Fruit fly (Drosophila melanogaster) Kc167 (cell line): ENCODE measurements around the gene CG5445.

Experiments
- Myc ChIP-seq: fragments of >200 bp; optimal IDR thresholded peaks from 2 replicates; lab custom pipeline; 2017; ENCODE audit warnings: missing external identifiers
- Sin3A ChIP-seq: fragments of >200 bp; optimal IDR thresholded peaks from 2 replicates; lab custom pipeline; 2018; ENCODE audit warnings: missing external identifiers
- h ChIP-seq: fragments of >200 bp; optimal IDR thresholded peaks from 3 replicates; lab custom pipeline; 2018; ENCODE audit warnings: missing external identifiers
- insv ChIP-seq: fragments of >200 bp; optimal IDR thresholded peaks from 3 replicates; lab custom pipeline; 2018; ENCODE audit warnings: missing external identifiers
- psq ChIP-seq: fragments of >200 bp; optimal IDR thresholded peaks from 2 replicates; lab custom pipeline; 2017; ENCODE audit warnings: missing external identifiers
- ttk ChIP-seq: sonication (Bioruptor generic); optimal IDR thresholded peaks from 2 replicates; lab custom pipeline; 2017; ENCODE audit warnings: missing external identifiers

Gene CG5445

DNA sequence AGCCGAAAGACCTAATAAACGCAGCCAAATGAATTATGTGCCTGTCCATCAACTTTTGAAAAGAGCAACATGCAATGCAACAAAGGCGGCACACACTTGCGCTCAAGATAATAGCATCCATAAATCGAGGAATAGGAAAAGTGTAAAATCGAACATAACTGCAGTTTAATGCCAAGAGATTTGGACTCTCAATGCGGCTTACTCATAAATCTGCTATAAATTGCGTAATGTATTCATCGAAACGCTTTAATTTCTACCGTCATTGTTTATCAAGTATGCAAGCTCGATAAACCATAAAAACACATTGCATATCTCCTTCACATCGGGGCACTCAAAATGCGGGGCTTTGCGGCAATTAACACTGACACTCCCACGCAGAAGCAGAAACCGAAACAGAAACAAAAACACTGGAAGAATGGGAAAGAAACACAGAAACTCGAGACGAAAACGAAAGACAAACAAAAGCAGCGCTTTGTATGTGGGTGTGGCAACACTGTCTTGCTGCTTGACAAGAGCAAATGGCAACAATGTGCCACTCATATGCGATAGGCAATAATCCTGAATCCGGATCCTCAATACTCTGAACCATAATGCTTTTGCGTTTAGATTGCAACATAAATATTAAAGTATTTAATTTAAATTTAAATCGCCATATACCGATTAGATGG lies 15.8 kb downstream of the CG5445 start:
- TF ChIP-seq Sin3A (lab: Kevin White, UChicago) (no peak), psq (no peak), Myc (no peak), h (lab: Kevin White, UChicago) (no peak), insv (no peak), ttk (lab: Kevin White, UChicago) (no peak)

DNA sequence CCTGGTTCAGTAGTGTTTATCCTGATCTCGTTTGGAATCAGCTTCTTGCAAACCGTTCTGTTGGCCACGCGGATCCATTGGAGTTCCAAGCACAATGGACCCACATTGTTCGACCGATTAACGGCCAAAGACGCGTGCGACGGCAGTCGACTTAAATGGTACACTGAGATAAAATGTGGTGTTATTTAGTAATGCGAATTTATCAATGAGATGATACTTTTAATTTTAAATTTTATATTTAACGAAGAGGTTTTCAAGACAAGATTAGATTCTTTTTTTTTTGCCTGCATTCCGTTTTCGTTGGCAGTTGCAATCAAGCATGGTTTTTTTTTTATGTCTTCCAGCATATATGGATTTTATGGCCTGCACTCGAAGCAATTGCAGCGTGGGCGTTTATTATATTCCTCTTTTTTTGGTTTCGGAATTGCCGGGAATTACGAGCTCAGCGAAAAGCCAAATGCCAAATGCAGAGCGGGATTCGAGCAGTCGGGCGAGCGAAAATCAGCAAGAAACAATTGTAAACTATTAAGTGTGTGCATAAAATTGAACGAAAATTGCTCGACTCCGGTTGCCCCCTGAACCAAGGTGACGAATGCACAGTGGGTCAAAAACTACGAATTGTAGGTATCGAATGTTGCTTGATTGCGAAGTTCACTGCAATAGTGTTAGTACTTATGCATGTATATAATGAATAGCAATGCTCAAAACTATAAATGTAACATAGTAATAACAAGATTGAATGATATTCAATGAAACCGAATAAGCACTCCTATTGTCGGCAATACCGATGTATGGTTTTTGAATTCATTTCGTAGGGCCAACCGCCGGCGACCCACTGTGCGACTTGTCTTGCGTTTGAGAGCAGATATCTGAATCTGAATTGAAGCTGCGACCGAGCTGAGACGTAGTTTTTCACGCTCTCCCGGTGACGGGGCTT lies 16.9 kb downstream of the CG5445 start:
- TF ChIP-seq insv (no peak), Sin3A (lab: Kevin White, UChicago) (no peak), ttk (lab: Kevin White, UChicago) (no peak), psq (no peak), Myc (no peak)

DNA sequence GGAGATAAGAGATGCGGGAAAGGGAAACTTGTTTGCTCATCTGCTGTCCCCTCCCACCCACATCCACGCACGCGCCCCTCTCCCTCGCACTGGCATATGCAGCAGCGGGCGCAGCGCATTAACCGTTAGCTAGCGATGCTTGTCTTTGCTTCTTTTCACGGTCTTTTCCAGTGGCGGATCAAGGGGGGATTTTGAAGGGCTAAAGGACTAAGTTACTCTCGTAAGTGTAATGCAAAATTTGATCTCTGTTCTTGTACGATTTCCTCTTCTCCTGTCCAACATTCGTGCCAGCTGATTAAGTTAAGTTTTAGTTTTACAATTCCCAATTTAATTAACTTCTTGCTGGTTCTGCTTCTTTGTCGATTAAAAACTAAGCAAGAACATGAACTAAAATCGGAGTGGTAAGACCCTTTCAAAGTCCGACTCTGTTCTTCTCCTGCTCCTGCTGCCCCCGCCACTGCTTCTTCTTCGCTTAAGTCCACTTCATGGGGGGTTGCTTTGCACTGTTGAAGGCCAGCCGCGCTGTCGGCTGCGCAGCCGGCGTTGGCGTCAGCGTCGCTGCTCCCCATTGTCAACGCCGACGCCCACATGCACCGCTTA lies 18.4 kb downstream of the CG5445 start:
- no peak for TF ChIP-seq insv
- no peak for TF ChIP-seq Myc
- no peak for TF ChIP-seq psq
- no peak for TF ChIP-seq ttk (lab: Kevin White, UChicago)
- TF ChIP-seq h (lab: Kevin White, UChicago): no peak
- no peak for TF ChIP-seq Sin3A (lab: Kevin White, UChicago)

DNA sequence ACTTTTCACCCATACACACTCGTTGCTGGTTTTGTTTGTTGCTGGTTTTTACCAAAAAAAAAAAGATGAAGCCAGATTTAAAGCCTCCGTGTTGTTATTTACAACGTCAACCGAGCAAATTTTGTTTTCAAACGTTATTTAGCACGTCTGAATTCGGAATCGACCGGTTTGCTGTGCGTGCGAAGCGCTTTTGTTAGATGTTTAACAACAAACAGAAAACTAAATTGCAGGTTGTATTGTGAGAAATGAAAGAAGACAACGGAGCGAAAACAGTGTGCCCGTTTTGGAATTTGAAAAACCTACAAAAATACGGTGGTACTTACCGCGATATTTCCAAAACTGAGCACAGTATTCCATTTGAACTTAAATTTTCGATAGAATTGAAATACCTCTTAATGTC lies 19.4 kb downstream of the CG5445 start, which contains the start of gene Fim:
Fim (minus strand) TSS at position 225 of the 400 bp plus-strand sequence.
- TF ChIP-seq psq (no peak), h (lab: Kevin White, UChicago) (no peak), insv (no peak), ttk (lab: Kevin White, UChicago) (no peak), Sin3A (lab: Kevin White, UChicago) (no peak), Myc (no peak)

DNA sequence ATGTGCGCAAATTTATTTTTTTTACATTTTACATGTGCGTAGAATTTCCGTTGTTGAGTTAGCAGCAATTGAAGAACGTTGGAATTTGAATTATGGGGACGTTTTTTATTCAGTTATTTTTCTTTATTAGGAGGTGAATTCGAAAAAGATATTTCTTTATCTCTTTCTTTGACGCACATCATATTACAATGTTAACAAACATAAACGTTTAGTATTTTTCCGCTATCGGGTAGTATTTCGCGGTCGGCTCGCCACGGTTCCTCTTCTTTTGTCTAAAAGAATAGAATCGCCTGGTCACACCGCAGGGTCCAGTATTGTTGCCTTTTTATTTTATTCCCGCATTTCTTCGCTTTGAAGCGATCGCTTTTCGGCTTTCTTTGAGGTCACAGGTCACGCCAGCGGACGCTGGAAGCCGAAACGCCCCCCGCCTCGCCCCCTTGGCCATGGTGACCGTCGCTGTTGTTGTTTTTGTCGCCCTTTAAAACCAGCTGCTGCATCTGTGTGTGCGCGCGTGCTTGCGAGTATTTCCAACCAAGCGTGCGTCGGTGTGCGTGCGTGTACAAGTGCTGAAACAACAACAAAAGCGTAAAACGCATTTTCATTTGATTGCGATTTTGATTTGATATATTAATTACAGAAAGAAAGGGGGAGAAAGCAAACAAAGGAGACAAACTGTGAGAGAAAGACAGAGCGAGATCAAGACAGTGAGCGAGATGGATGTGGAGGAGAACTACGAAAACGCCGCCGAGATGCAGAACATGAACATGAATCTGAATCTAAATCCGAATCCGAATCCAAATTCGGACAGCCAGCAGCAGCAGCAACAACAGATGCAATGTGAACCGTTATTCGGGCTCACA lies 20.1 kb downstream of the CG5445 start:
- no peak for TF ChIP-seq h (lab: Kevin White, UChicago)
- no peak for TF ChIP-seq Myc
- TF ChIP-seq ttk (lab: Kevin White, UChicago): no peak
- no peak for TF ChIP-seq insv
- TF ChIP-seq psq: no peak
- TF ChIP-seq Sin3A (lab: Kevin White, UChicago): no peak

DNA sequence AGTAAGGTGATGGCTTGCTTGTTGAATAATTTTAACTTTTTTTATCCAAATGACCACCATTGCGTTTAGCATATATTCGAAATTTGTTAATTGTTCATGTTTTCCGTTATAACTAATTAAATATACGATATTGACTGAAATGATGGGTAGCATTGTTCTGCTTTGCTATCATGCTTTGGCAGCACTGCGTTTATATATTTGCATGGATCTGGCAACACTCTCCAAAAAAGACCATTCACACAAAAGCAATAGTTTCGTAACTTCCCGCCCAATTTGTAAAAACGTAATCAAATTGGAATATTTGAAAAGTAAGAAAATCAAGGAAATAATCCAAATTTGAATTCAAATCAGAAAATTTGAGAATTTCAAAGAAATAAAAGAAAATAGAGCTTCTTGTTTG lies 23.2 kb downstream of the CG5445 start:
- TF ChIP-seq Sin3A (lab: Kevin White, UChicago): no peak
- TF ChIP-seq psq: no peak
- no peak for TF ChIP-seq ttk (lab: Kevin White, UChicago)
- TF ChIP-seq Myc: no peak
- no peak for TF ChIP-seq h (lab: Kevin White, UChicago)
- TF ChIP-seq insv: no peak

DNA sequence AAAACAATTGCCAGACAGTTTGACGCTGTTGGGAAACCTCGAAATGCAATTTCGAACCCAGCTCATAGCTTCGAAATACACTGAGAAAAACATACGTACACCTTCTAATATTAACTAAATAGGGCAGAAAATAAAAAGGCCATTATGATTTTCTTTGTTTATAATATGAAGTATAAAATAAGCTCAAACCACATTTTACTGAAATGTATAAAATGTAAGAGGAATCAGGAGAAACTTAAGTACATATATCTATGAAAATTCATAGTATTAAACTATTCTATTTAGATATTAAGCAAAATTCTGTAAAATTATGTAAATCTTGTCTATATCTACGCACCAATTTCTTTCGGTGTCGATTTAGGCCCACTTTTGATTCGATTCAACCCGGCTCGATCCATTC lies 25.9 kb downstream of the CG5445 start:
- TF ChIP-seq Myc: no peak
- TF ChIP-seq Sin3A (lab: Kevin White, UChicago): no peak
- TF ChIP-seq h (lab: Kevin White, UChicago): no peak

DNA sequence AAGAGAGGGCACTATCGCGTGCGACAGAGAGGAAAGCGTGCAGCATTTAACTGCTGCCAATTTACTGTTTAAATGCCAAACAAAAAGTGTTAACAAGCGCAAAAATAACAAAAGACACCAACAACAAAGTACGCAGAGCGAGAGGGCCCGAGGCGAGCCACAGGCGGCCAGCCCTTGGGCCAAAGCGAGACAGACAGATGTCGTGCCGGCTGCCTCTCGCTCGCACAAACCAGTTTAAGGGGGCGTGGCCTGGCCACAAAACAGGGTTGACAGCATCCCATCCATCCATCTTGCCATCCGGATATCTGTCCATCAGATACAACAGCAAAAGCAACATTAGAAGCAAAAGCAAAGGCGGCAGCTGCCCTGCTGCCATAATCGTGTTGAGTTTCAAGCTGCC lies 31.1 kb downstream of the CG5445 start:
- TF ChIP-seq h (lab: Kevin White, UChicago) (no peak), ttk (lab: Kevin White, UChicago) (no peak), Myc (no peak), psq (no peak), insv (no peak), Sin3A (lab: Kevin White, UChicago) (no peak)

DNA sequence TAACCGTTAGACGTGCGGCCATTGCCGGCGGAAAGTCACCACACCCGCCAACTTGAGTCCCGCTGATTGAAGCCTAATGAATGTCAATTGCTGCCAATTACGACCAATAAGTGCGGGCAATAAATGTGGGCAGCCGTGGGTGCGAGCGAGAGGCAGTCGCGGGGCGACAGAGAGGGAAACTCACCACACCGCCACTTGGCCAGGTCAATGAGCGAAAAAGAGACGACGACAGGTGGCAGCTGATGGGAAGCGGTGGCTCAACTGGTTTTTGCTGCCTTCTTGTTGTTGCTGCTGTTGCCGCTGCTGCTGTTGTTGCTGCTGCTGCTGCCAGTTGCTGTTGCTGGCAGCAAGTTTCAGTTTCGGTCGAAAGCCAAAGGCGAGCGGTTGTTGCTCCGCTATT lies 31.9 kb downstream of the CG5445 start, which contains the start of gene B-H2:
B-H2 (plus strand) TSS at position 369 of the 400 bp plus-strand sequence.
- TF ChIP-seq Myc: no peak
- TF ChIP-seq Sin3A (lab: Kevin White, UChicago): no peak
- no peak for TF ChIP-seq insv
- no peak for TF ChIP-seq h (lab: Kevin White, UChicago)

DNA sequence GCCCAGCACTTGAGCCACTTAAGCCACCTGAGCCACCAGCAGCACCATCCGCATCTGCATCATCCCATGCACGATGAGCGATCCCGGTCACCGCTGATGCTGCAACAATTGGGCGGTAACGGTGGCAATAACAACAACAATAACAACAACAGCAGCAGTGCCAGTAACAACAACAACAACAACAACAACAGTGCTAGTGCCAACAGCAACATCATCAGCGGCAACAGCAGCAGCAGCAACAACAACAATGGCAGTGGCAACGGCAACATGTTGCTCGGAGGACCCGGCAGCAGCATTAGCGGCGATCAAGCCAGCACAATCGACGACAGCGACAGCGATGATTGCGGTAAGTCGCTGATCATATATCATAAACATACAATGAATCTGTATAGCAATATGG lies 33.3 kb downstream of the CG5445 start:
- TF ChIP-seq h (lab: Kevin White, UChicago) (no peak), insv (no peak), Sin3A (lab: Kevin White, UChicago) (no peak), Myc (no peak)

DNA sequence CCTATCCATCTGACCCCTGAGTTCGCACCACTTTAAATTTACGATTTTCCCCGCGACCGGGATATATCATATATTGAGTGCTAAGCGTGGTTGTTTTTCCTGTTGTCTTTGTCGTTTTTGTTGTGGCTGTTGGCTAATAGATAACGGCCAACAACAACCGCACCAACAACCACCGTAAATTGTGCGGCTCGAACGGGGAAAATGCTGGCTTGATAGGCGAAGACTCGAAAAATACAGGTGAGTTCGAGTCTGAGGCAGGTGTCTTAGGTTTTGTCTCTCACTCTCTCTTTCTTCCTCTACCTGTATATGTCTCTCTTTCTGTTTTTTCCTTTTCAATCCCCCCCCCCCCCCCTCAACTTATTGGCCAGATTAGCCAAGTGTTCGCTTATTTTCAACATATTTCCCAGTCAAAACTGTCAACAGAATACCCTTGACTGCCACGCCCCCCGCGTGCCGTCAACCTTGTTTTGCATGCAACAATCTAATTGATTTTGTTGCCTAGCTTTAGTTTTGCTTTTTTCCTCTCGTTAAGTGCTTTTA lies 34.5 kb downstream of the CG5445 start:
- TF ChIP-seq ttk (lab: Kevin White, UChicago) (no peak), insv (no peak), Sin3A (lab: Kevin White, UChicago) (no peak), Myc (no peak), h (lab: Kevin White, UChicago) (no peak), psq (no peak)
